Worm (Caenorhabditis elegans): Measurements from ENCODE around the gene F40D4.13.

- TF ChIP-seq nhr-28 (tag; optimal IDR thresholded peaks at IDR 0.05) (no peak), nhr-12 (tag; optimal IDR thresholded peaks at IDR 0.05) (no peak), unc-39 (tag; optimal IDR thresholded peaks at IDR 0.05) (no peak), ztf-11 (tag; optimal IDR thresholded peaks at IDR 0.05) (no peak), nhr-2 (tag; optimal IDR thresholded peaks at IDR 0.05) (no peak), flh-1 (GFP tag; optimal IDR thresholded peaks at IDR 0.05) (no peak), lin-13 (tag; optimal IDR thresholded peaks at IDR 0.05) (no peak), unc-62 (GFP tag; optimal IDR thresholded peaks at IDR 0.05) (no peak), snpc-4 (tag; optimal IDR thresholded peaks at IDR 0.05) (no peak)
Measured at ce11 chrV:17192238-17192637, 35.2 kb upstream of the F40D4.13 start, which contains the start of gene srz-47.

All from whole organism, mixed stage, embryonic.